Worm (Caenorhabditis elegans) whole organism, L4 larva: ENCODE measurements around the gene nhr-195.

ENCODE experiments used
- F26F4.8 ChIP-seq: fragments of 200-800 bp; sonication (Bioruptor generic); conservative IDR thresholded peaks from 2 replicates; pipeline ENCODE4 v1.3.6; 2022; ENCODE audit warnings: missing genetic modification characterization, missing compliant biosample characterization
- F37D6.2 ChIP-seq: sonication (generic microtip); optimal IDR thresholded peaks from 2 replicates; lab custom pipeline; 2016; ENCODE audit warnings: mild to moderate bottlenecking, missing genetic modification characterization, missing compliant biosample characterization
- F49E8.2 ChIP-seq: sonication (generic microtip); optimal IDR thresholded peaks from 2 replicates; lab custom pipeline; 2016; ENCODE audit warnings: missing compliant biosample characterization, mild to moderate bottlenecking, missing genetic modification characterization, borderline replicate concordance
- Y75B8A.6 ChIP-seq: fragments of 200-800 bp; sonication (Bioruptor generic); IDR thresholded peaks from 2 replicates; pipeline ENCODE4 v1.3.6; 2022; ENCODE audit warnings: missing genetic modification reagents, missing genetic modification characterization, missing compliant biosample characterization
- ZK546.5 ChIP-seq, 2 experiments: sonication (generic microtip); optimal IDR thresholded peaks; 2 replicates each; lab custom pipeline; 2017; ENCODE audit warnings: missing biosample characterization in 2 of 2, missing genetic modification characterization in 2 of 2
- aha-1 ChIP-seq: fragments of 150-350 bp; peaks from one replicate; lab custom pipeline; 2014; ENCODE audit warnings: missing biosample characterization, missing genetic modification characterization
- ceh-28 ChIP-seq: fragments of 150-350 bp; optimal IDR thresholded peaks from 2 replicates; lab custom pipeline; 2014; ENCODE audit warnings: missing biosample characterization, missing genetic modification reagents, missing genetic modification characterization
- ceh-44 ChIP-seq: fragments of 200-800 bp; sonication (Bioruptor generic); IDR thresholded peaks from 2 replicates; pipeline ENCODE4 v1.3.6; 2022; ENCODE audit warnings: missing genetic modification reagents, missing genetic modification characterization, missing compliant biosample characterization
- ctbp-1 ChIP-seq: fragments of 200-800 bp; sonication (Bioruptor generic); IDR thresholded peaks from 2 replicates; pipeline ENCODE4 v1.3.6; 2022; ENCODE audit warnings: missing genetic modification reagents, missing genetic modification characterization, missing compliant biosample characterization
- daf-12 ChIP-seq: fragments of 150-350 bp; optimal IDR thresholded peaks from 2 replicates; lab custom pipeline; 2014; ENCODE audit warnings: missing biosample characterization, missing genetic modification reagents, missing genetic modification characterization
- duxl-1 ChIP-seq: sonication (generic microtip); optimal IDR thresholded peaks from 2 replicates; lab custom pipeline; 2016; ENCODE audit warnings: mild to moderate bottlenecking, missing genetic modification characterization, moderate library complexity, missing compliant biosample characterization; ENCODE audit not compliant: poor library complexity
- fkh-10 ChIP-seq: fragments of 150-350 bp; optimal IDR thresholded peaks from 2 replicates; lab custom pipeline; 2014; ENCODE audit warnings: missing biosample characterization, missing genetic modification reagents, missing genetic modification characterization
- fos-1 ChIP-seq: fragments of 150-350 bp; optimal IDR thresholded peaks from 2 replicates; lab custom pipeline; 2014; ENCODE audit warnings: missing biosample characterization, missing genetic modification characterization
- jun-1 ChIP-seq: fragments of 150-350 bp; optimal IDR thresholded peaks from 2 replicates; lab custom pipeline; 2014; ENCODE audit warnings: missing biosample characterization, missing genetic modification reagents, missing genetic modification characterization
- lin-13 ChIP-seq: fragments of 150-350 bp; optimal IDR thresholded peaks from 2 replicates; lab custom pipeline; 2014; ENCODE audit warnings: missing biosample characterization, missing genetic modification reagents, missing genetic modification characterization
- lin-38 ChIP-seq: fragments of 200-800 bp; sonication (Bioruptor generic); IDR thresholded peaks from 2 replicates; pipeline ENCODE4 v1.3.6; 2022; ENCODE audit warnings: missing genetic modification reagents, missing genetic modification characterization, missing compliant biosample characterization
- madf-5 ChIP-seq, 2 experiments: fragments of 200-800 bp; sonication (Bioruptor generic); IDR thresholded peaks; 2 replicates each; pipeline ENCODE4 v1.3.6; 2022; ENCODE audit warnings: missing compliant biosample characterization in 2 of 2, missing genetic modification characterization in 2 of 2
- madf-9 ChIP-seq: fragments of 200-800 bp; sonication (Bioruptor generic); conservative IDR thresholded peaks from 2 replicates; pipeline ENCODE4 v1.3.6; 2022; ENCODE audit warnings: missing genetic modification reagents, missing genetic modification characterization, missing compliant biosample characterization
- mdl-1 ChIP-seq, 2 experiments: fragments of 150-350 bp in 1 of 2; sonication (generic microtip) in 1 of 2; optimal IDR thresholded peaks; 2 replicates each; lab custom pipeline; 2014 to 2017; ENCODE audit warnings: missing biosample characterization in 2 of 2, missing genetic modification characterization in 2 of 2
- mdt-29 ChIP-seq: fragments of 200-800 bp; sonication (Bioruptor generic); IDR thresholded peaks from 2 replicates; pipeline ENCODE4 v1.3.6; 2022; ENCODE audit warnings: missing genetic modification reagents, missing genetic modification characterization, missing compliant biosample characterization
- mes-2 ChIP-seq: sonication (generic microtip); optimal IDR thresholded peaks from 2 replicates; lab custom pipeline; 2016; ENCODE audit warnings: missing genotype, mild to moderate bottlenecking, missing genetic modification characterization, missing compliant biosample characterization; ENCODE audit not compliant: poor library complexity, severe bottlenecking
- mxl-2 ChIP-seq: fragments of 200-800 bp; sonication (Bioruptor generic); conservative IDR thresholded peaks from 2 replicates; pipeline ENCODE4 v1.3.6; 2022; ENCODE audit warnings: missing genetic modification reagents, missing genetic modification characterization, missing compliant biosample characterization
- nhr-102 ChIP-seq: sonication (generic microtip); optimal IDR thresholded peaks from 2 replicates; lab custom pipeline; 2016; ENCODE audit warnings: mild to moderate bottlenecking, missing genetic modification characterization, moderate library complexity, missing compliant biosample characterization
- nhr-237 ChIP-seq: sonication (generic microtip); optimal IDR thresholded peaks from 2 replicates; lab custom pipeline; 2017; ENCODE audit warnings: missing biosample characterization, missing genetic modification characterization
- nhr-28 ChIP-seq: fragments of 150-350 bp; optimal IDR thresholded peaks from 2 replicates; lab custom pipeline; 2014; ENCODE audit warnings: missing biosample characterization, missing genetic modification characterization
- nhr-41 ChIP-seq: fragments of 200-800 bp; sonication (Bioruptor generic); IDR thresholded peaks from 2 replicates; pipeline ENCODE4 v1.3.6; 2022; ENCODE audit warnings: missing genetic modification reagents, missing genetic modification characterization, missing compliant biosample characterization
- nhr-48 ChIP-seq: sonication (generic microtip); optimal IDR thresholded peaks from 2 replicates; lab custom pipeline; 2016; ENCODE audit warnings: mild to moderate bottlenecking, missing genetic modification characterization, missing compliant biosample characterization
- php-3 ChIP-seq: fragments of 200-800 bp; sonication (Bioruptor generic); IDR thresholded peaks from 2 replicates; pipeline ENCODE4 v1.3.6; 2022; ENCODE audit warnings: missing genetic modification reagents, missing genetic modification characterization, missing compliant biosample characterization
- rbr-2 ChIP-seq: sonication (generic microtip); optimal IDR thresholded peaks from 2 replicates; lab custom pipeline; 2016; ENCODE audit warnings: missing genotype, missing genetic modification characterization, missing compliant biosample characterization
- sdz-12 ChIP-seq: fragments of 200-800 bp; sonication (Bioruptor generic); optimal IDR thresholded peaks from 2 replicates; lab custom pipeline; 2018; ENCODE audit warnings: mild to moderate bottlenecking, missing genetic modification characterization, missing compliant biosample characterization
- set-16 ChIP-seq: fragments of 200-800 bp; sonication (Bioruptor generic); IDR thresholded peaks from 2 replicates; pipeline ENCODE4 v1.3.6; 2022; ENCODE audit warnings: missing genetic modification reagents, missing genetic modification characterization, missing compliant biosample characterization
- tra-1 ChIP-seq: fragments of 200-800 bp; sonication (Bioruptor generic); IDR thresholded peaks from 2 replicates; pipeline ENCODE4 v1.3.6; 2022; ENCODE audit warnings: missing genetic modification reagents, missing genetic modification characterization, missing compliant biosample characterization
- unc-39 ChIP-seq: sonication (generic microtip); optimal IDR thresholded peaks from 2 replicates; lab custom pipeline; 2017; ENCODE audit warnings: missing biosample characterization, missing genetic modification characterization
- unc-62 ChIP-seq, 3 experiments: fragments of 150-350 bp in 1 of 3; sonication (generic microtip); optimal IDR thresholded peaks in 2 of 3; peaks in 1 of 3; 1 replicate in 1 of 3; 2 replicates in 2 of 3; lab custom pipeline; 2014 to 2017; ENCODE audit warnings: missing biosample characterization in 3 of 3, missing genetic modification characterization in 3 of 3, missing genetic modification reagents in 3 of 3, missing genotype in 1 of 3
- zfp-2 ChIP-seq: sonication (generic microtip); optimal IDR thresholded peaks from 2 replicates; lab custom pipeline; 2016; ENCODE audit warnings: mild to moderate bottlenecking, missing genetic modification characterization, missing compliant biosample characterization
- zfp-3 ChIP-seq: fragments of 200-800 bp; sonication (Bioruptor generic); conservative IDR thresholded peaks from 2 replicates; pipeline ENCODE4 v1.3.6; 2022; ENCODE audit warnings: missing genetic modification reagents, missing genetic modification characterization, missing compliant biosample characterization
- ztf-11 ChIP-seq: fragments of 150-350 bp; optimal IDR thresholded peaks from 2 replicates; lab custom pipeline; 2014; ENCODE audit warnings: missing biosample characterization, missing genetic modification characterization

nhr-195 gene

DNA sequence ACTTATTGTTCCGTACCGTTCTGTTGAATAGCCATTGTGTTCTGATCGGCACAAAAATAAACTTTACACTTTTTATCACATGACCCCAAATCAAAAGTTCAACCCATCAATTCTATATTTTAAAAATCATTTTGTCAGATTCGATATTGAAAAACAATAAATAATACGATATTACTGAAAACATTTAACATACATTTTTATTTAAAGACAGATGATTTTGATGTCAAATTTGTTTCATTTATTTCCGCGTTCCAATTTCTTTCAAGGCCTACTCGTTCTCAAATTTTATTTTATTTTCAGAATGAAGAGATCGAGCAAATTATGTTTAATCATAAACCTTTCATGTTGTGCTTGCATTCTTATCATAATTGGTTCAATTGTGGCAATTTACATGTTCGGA lies 22.6 kb upstream of the nhr-195 start, which contains the start of gene F59E11.5:
Gene F59E11.5, plus strand, starts transcription at position 301 of the 400 bp plus-strand sequence.
- TF ChIP-seq F37D6.2 (tag; lab: Kevin White, UChicago) (no peak), fos-1 (tag; lab: Kevin White, UChicago) (no peak), mes-2 (tag; lab: Kevin White, UChicago) (no peak), mdt-29 (GFP tag; lab: Robert Waterston, UW) (no peak)

ce11 chrV:8994272-8994671 lies 22.1 kb upstream of the nhr-195 start:
- TF ChIP-seq aha-1 (tag; lab: Kevin White, UChicago) (peak; percentile 36), unc-62 (GFP tag; optimal IDR thresholded peaks at IDR 0.05 in 1 of 2; lab: Kevin White, UChicago) (peak in 1 of 2 experiments; percentile 33), unc-62 (tag; optimal IDR thresholded peaks at IDR 0.05; lab: Kevin White, UChicago) (no peak), mdl-1 (tag; optimal IDR thresholded peaks at IDR 0.05; lab: Kevin White, UChicago) (peak in 1 of 2 experiments; percentile 54), php-3 (GFP tag; lab: Robert Waterston, UW) (no peak), nhr-28 (tag; lab: Kevin White, UChicago) (peak; percentile 39)

DNA sequence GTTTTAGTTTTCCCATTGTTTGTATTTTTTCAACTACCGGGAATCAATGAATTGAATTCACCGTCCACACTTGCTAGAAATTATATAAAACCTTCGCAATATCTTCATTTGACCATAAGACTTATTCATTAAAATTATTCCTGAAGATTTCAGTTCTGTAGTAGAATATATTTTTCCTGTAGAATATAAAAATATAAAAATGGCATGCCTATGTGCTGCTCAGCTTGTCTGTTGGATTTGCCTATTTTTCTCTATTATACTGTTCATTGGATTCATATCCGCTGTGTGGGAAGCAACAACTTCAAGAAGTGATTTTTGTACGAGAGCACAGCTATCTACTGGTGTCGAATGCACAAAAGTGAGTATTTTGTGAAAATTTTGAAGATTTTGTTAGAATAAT lies 19.5 kb upstream of the nhr-195 start, which contains the start of gene F59E11.6:
Gene F59E11.6, plus strand, starts transcription at position 111 of the 400 bp plus-strand sequence.
- TF ChIP-seq nhr-48 (tag; lab: Kevin White, UChicago) (no peak), aha-1 (tag; lab: Kevin White, UChicago) (peak; percentile 89)

DNA sequence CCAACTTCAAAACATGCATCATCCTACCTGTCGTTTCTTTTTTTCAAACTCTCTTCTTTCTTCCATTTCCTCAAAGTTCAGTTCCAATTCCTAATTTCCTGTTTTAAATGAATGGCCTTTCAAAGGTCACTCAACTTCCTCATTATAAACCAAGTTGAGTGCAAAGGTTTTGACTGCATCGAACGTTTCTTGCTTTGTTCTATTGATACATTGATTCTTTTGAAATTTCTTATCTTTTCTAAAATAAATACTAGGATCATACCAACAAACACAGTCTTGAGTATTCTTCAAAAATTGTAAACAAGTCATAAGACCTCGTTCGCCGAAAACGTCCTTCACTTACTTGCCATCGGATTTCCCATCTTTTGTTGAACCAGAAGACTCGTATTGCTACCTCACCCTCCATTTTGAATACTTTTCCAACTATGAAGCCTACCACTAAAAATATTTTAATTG lies 18.1 kb upstream of the nhr-195 start, which contains the start of gene F59E11.7:
Gene F59E11.7, plus strand, starts transcription at position 51 of the 456 bp plus-strand sequence.
- TF ChIP-seq unc-39 = no peak
- no peak for TF ChIP-seq mdt-29 (GFP tag; lab: Robert Waterston, UW)
- no peak for TF ChIP-seq lin-13 (GFP tag; lab: Kevin White, UChicago)
- no peak for TF ChIP-seq Y75B8A.6 (GFP tag; lab: Robert Waterston, UW)

ce11 chrV:8988104-8988503 lies 15.9 kb upstream of the nhr-195 start, which contains the start of gene str-87:
Gene str-87 (minus strand): TSS chrV:8988204.
- TF ChIP-seq mxl-2 (GFP tag; lab: Robert Waterston, UW) (no peak), lin-38 (GFP tag; lab: Robert Waterston, UW) (no peak), zfp-3 (GFP tag; lab: Robert Waterston, UW) (no peak), fkh-10 (GFP tag; lab: Kevin White, UChicago) (no peak), zfp-2 (tag; lab: Kevin White, UChicago) (no peak), ceh-28 (tag; lab: Kevin White, UChicago) (no peak), set-16 (GFP tag; lab: Robert Waterston, UW) (no peak), nhr-102 (tag; lab: Kevin White, UChicago) (no peak), ZK546.5 (tag; optimal IDR thresholded peaks at IDR 0.05; lab: Kevin White, UChicago) (no peak), ztf-11 (tag; lab: Kevin White, UChicago) (no peak)

ce11 chrV:8985740-8986139 lies 13.6 kb upstream of the nhr-195 start, which contains the start of gene str-85:
Gene str-85 (minus strand): TSS chrV:8985840.
- TF ChIP-seq duxl-1 (tag; lab: Kevin White, UChicago) (no peak), ceh-44 (no peak), nhr-237 (no peak), daf-12 (tag; lab: Kevin White, UChicago) (no peak), ctbp-1 (GFP tag; lab: Robert Waterston, UW) (no peak), F26F4.8 (no peak), mxl-2 (GFP tag; lab: Robert Waterston, UW) (no peak), nhr-41 (no peak), sdz-12 (GFP tag; lab: Kevin White, UChicago) (no peak), F49E8.2 (tag; lab: Kevin White, UChicago) (no peak), madf-5 (GFP tag; IDR thresholded peaks at IDR 0.05; lab: Robert Waterston, UW) (no peak), madf-9 (GFP tag; lab: Robert Waterston, UW) (no peak), mdl-1 (tag; optimal IDR thresholded peaks at IDR 0.05; lab: Kevin White, UChicago) (no peak), jun-1 (tag; lab: Kevin White, UChicago) (no peak), set-16 (GFP tag; lab: Robert Waterston, UW) (no peak), unc-62 (GFP tag; optimal IDR thresholded peaks at IDR 0.05 in 1 of 2; lab: Kevin White, UChicago) (no peak), unc-62 (tag; optimal IDR thresholded peaks at IDR 0.05; lab: Kevin White, UChicago) (no peak), tra-1 (GFP tag; lab: Robert Waterston, UW) (no peak), rbr-2 (tag; lab: Kevin White, UChicago) (no peak)
